Worm (Caenorhabditis elegans) whole organism, midembryonic: ENCODE data around the gene str-139.

ENCODE experiments used
- T22C8.4 ChIP-seq: fragments of 200-800 bp; sonication (Bioruptor generic); IDR thresholded peaks from 2 replicates; pipeline ENCODE4 v1.3.6; 2022; ENCODE audit warnings: missing genetic modification characterization, missing compliant biosample characterization
- cog-1 ChIP-seq: sonication (generic microtip); optimal IDR thresholded peaks from 2 replicates; lab custom pipeline; 2016; ENCODE audit warnings: missing genetic modification characterization, missing compliant biosample characterization

ce11 chrV:8025259-8025658 lies 36.7 kb downstream of the str-139 start:
- TF ChIP-seq T22C8.4 (GFP tag; lab: Robert Waterston, UW) (no peak), cog-1 (tag; lab: Kevin White, UChicago) (no peak)
